Worm (Caenorhabditis elegans) whole organism, early embryonic: Measurements from ENCODE around the gene cogc-4.
"Not testable (repeated sequence)": the region's sequence is repeated elsewhere in the genome, so short reads cannot be mapped to it uniquely, and the experiment has no call there.

Experiments
- ama-1 ChIP-seq: fragments of 150-350 bp; optimal IDR thresholded peaks from 2 replicates; lab custom pipeline; 2014
- flt-1 ChIP-seq: fragments of 200-800 bp; sonication (Bioruptor generic); IDR thresholded peaks from 2 replicates; pipeline ENCODE4 v1.3.6; 2022; ENCODE audit warnings: missing genetic modification characterization, missing compliant biosample characterization
- hmg-4 ChIP-seq: fragments of 200-800 bp; sonication (Bioruptor generic); optimal IDR thresholded peaks from 2 replicates; lab custom pipeline; 2018; ENCODE audit warnings: mild to moderate bottlenecking, missing genetic modification characterization, missing compliant biosample characterization
- pes-1 ChIP-seq: fragments of 200-800 bp; sonication (Bioruptor generic); IDR thresholded peaks from 2 replicates; pipeline ENCODE4 v1.3.6; 2022; ENCODE audit warnings: missing genetic modification reagents, missing genetic modification characterization, missing compliant biosample characterization
- scrt-1 ChIP-seq: fragments of 200-800 bp; sonication (Bioruptor generic); IDR thresholded peaks from 2 replicates; pipeline ENCODE4 v1.3.6; 2022; ENCODE audit warnings: missing genetic modification characterization, missing compliant biosample characterization
- tbx-11 ChIP-seq: fragments of 200-800 bp; sonication (Bioruptor generic); IDR thresholded peaks from 2 replicates; pipeline ENCODE4 v1.3.6; 2022; ENCODE audit warnings: missing genetic modification characterization, missing compliant biosample characterization

DNA sequence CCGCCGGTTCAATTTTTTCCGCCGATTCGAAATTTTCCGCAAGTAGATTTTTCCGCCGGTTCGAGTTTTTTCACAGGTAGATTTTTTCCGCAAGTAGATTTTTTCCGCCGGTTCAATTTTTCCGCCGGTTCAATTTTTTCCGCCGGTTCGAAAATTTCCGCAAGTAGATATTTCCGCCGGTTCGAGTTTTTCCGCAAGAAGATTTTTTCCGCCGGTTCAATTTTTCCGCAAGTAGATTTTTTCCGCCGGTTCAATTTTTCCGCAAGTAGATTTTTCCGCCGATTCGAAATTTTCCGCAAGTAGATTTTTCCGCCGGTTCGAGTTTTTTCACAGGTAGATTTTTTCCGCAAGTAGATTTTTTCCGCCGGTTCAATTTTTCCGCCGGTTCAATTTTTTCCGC is 50.5 kb downstream of the cogc-4 start:
- not testable (repeated sequence) for TF ChIP-seq flt-1; ama-1 (lab: Kevin White, UChicago); hmg-4 (GFP tag; lab: Kevin White, UChicago); tbx-11
- peak; percentile 53; the same call in 1 of the 2 replicates for TF ChIP-seq scrt-1
- peak; percentile 41; the same call in 1 of the 2 replicates for TF ChIP-seq pes-1 (GFP tag; lab: Robert Waterston, UW)
